Worm (Caenorhabditis elegans) whole organism, L2 larva: ENCODE data around the gene enpp-1.

Experiments used
- ama-1 ChIP-seq: fragments of 150-350 bp; optimal IDR thresholded peaks from 2 replicates; lab custom pipeline; 2018; ENCODE audit warnings: inconsistent platforms
- mbf-1 ChIP-seq: sonication (generic microtip); optimal IDR thresholded peaks from 2 replicates; lab custom pipeline; 2017; ENCODE audit warnings: missing biosample characterization, missing genetic modification characterization
- mdl-1 ChIP-seq, 2 experiments: fragments of 150-350 bp in 1 of 2; sonication (generic microtip) in 1 of 2; optimal IDR thresholded peaks; 2 replicates each; lab custom pipeline; 2017; ENCODE audit warnings: missing biosample characterization in 2 of 2, missing genetic modification characterization in 2 of 2
- nhr-21 ChIP-seq: fragments of 150-350 bp; optimal IDR thresholded peaks from 2 replicates; lab custom pipeline; 2014; ENCODE audit warnings: missing biosample characterization, missing genetic modification characterization
- skn-1 ChIP-seq: sonication (generic microtip); optimal IDR thresholded peaks from 2 replicates; lab custom pipeline; 2017; ENCODE audit warnings: missing biosample characterization, missing genetic modification characterization
- ztf-4 ChIP-seq: fragments of 150-350 bp; optimal IDR thresholded peaks from 2 replicates; lab custom pipeline; 2014; ENCODE audit warnings: missing biosample characterization, missing genetic modification characterization

- TF ChIP-seq ztf-4 (no peak), skn-1 (tag; lab: Kevin White, UChicago) (no peak), mbf-1 (no peak), ama-1 (lab: Kevin White, UChicago) (no peak), mdl-1 (tag; optimal IDR thresholded peaks at IDR 0.05; lab: Kevin White, UChicago) (no peak), nhr-21 (tag; lab: Kevin White, UChicago) (no peak)
Observed at ce11 chrV:12084216-12084615, 47.0 kb upstream of the enpp-1 start, which contains the start of gene R07B7.8.
